Worm (Caenorhabditis elegans) whole organism, L4 larva: ENCODE data around the gene F41F3.3.

Experiments
- D1046.2 ChIP-seq: fragments of 200-800 bp; sonication (Bioruptor generic); IDR thresholded peaks from 2 replicates; pipeline ENCODE4 v1.3.6; 2022; ENCODE audit warnings: missing genetic modification characterization, missing compliant biosample characterization
- F10B5.3 ChIP-seq: sonication (generic microtip); optimal IDR thresholded peaks from 2 replicates; lab custom pipeline; 2016; ENCODE audit warnings: mild to moderate bottlenecking, missing genetic modification characterization, missing compliant biosample characterization
- F44E2.7 ChIP-seq: fragments of 200-800 bp; sonication (Bioruptor generic); IDR thresholded peaks from 2 replicates; pipeline ENCODE4 v2.1.2; 2022; ENCODE audit warnings: missing genetic modification characterization, missing compliant biosample characterization
- F49E8.2 ChIP-seq: sonication (generic microtip); optimal IDR thresholded peaks from 2 replicates; lab custom pipeline; 2016; ENCODE audit warnings: missing compliant biosample characterization, mild to moderate bottlenecking, missing genetic modification characterization, borderline replicate concordance
- T20F7.1 ChIP-seq: fragments of 200-800 bp; sonication (Bioruptor generic); optimal IDR thresholded peaks from 2 replicates; lab custom pipeline; 2018; ENCODE audit warnings: mild to moderate bottlenecking, missing genetic modification characterization, missing compliant biosample characterization
- T26A8.4 ChIP-seq: fragments of 200-800 bp; sonication (Bioruptor generic); IDR thresholded peaks from 2 replicates; pipeline ENCODE4 v1.3.6; 2022; ENCODE audit warnings: missing genetic modification characterization, missing compliant biosample characterization
- Y5F2A.4 ChIP-seq: fragments of 200-800 bp; sonication (Bioruptor generic); optimal IDR thresholded peaks from 2 replicates; lab custom pipeline; 2018; ENCODE audit warnings: mild to moderate bottlenecking, missing genetic modification characterization, missing compliant biosample characterization
- ZK337.2 ChIP-seq: fragments of 200-800 bp; sonication (Bioruptor generic); IDR thresholded peaks from 2 replicates; pipeline ENCODE4 v1.3.6; 2022; ENCODE audit warnings: missing genetic modification reagents, missing genetic modification characterization, missing compliant biosample characterization
- ZK546.5 ChIP-seq, 2 experiments: sonication (generic microtip); optimal IDR thresholded peaks; 2 replicates each; lab custom pipeline; 2017; ENCODE audit warnings: missing biosample characterization in 2 of 2, missing genetic modification characterization in 2 of 2
- aly-2 ChIP-seq: sonication (generic microtip); optimal IDR thresholded peaks from 2 replicates; lab custom pipeline; 2018; ENCODE audit warnings: missing biosample characterization, missing genetic modification characterization
- attf-4 ChIP-seq: sonication (generic microtip); optimal IDR thresholded peaks from 3 replicates; lab custom pipeline; 2017; ENCODE audit warnings: missing biosample characterization, missing genetic modification characterization
- ceh-28 ChIP-seq: fragments of 150-350 bp; optimal IDR thresholded peaks from 2 replicates; lab custom pipeline; 2014; ENCODE audit warnings: missing biosample characterization, missing genetic modification reagents, missing genetic modification characterization
- ceh-44 ChIP-seq: fragments of 200-800 bp; sonication (Bioruptor generic); IDR thresholded peaks from 2 replicates; pipeline ENCODE4 v1.3.6; 2022; ENCODE audit warnings: missing genetic modification reagents, missing genetic modification characterization, missing compliant biosample characterization
- ceh-82 ChIP-seq: sonication (generic microtip); optimal IDR thresholded peaks from 2 replicates; lab custom pipeline; 2017; ENCODE audit warnings: missing biosample characterization, missing genetic modification characterization
- cey-2 ChIP-seq: sonication (generic microtip); optimal IDR thresholded peaks from 3 replicates; lab custom pipeline; 2017; ENCODE audit warnings: missing genetic modification characterization, mild to moderate bottlenecking, missing compliant biosample characterization, antibody characterized with exemption, borderline replicate concordance; ENCODE audit not compliant: insufficient read depth
- daf-12 ChIP-seq: fragments of 150-350 bp; optimal IDR thresholded peaks from 2 replicates; lab custom pipeline; 2014; ENCODE audit warnings: missing biosample characterization, missing genetic modification reagents, missing genetic modification characterization
- daf-16 ChIP-seq, 3 experiments: sonication (generic microtip); optimal IDR thresholded peaks; 2 replicates each; lab custom pipeline; 2016 to 2017; ENCODE audit warnings: missing genetic modification characterization in 3 of 3, missing genetic modification reagents in 3 of 3, mild to moderate bottlenecking in 2 of 3, missing compliant biosample characterization in 2 of 3, missing biosample characterization in 1 of 3, moderate library complexity in 1 of 3
- daf-8 ChIP-seq: fragments of 200-800 bp; sonication (Bioruptor generic); IDR thresholded peaks from 2 replicates; pipeline ENCODE4 v1.3.6; 2022; ENCODE audit warnings: missing genetic modification characterization, missing compliant biosample characterization
- dmd-6 ChIP-seq: fragments of 200-800 bp; sonication (Bioruptor generic); IDR thresholded peaks from 2 replicates; pipeline ENCODE4 v1.3.6; 2022; ENCODE audit warnings: missing genetic modification reagents, missing genetic modification characterization, missing compliant biosample characterization
- dmd-9 ChIP-seq: fragments of 200-800 bp; sonication (Bioruptor generic); IDR thresholded peaks from 2 replicates; pipeline ENCODE4 v1.3.6; 2022; ENCODE audit warnings: missing genetic modification reagents, missing genetic modification characterization, missing compliant biosample characterization
- dpl-1 ChIP-seq: fragments of 150-350 bp; optimal IDR thresholded peaks from 2 replicates; lab custom pipeline; 2014; ENCODE audit warnings: missing biosample characterization, missing genetic modification reagents, missing genetic modification characterization
- duxl-1 ChIP-seq: sonication (generic microtip); optimal IDR thresholded peaks from 2 replicates; lab custom pipeline; 2016; ENCODE audit warnings: mild to moderate bottlenecking, missing genetic modification characterization, moderate library complexity, missing compliant biosample characterization; ENCODE audit not compliant: poor library complexity
- dve-1 ChIP-seq: sonication (generic microtip); optimal IDR thresholded peaks from 2 replicates; lab custom pipeline; 2017; ENCODE audit warnings: antibody characterized with exemption, mild to moderate bottlenecking, missing genetic modification characterization, missing compliant biosample characterization; ENCODE audit not compliant: insufficient read depth
- egl-27 ChIP-seq: sonication (generic microtip); optimal IDR thresholded peaks from 3 replicates; lab custom pipeline; 2017; ENCODE audit warnings: missing biosample characterization, missing genetic modification reagents, missing genetic modification characterization
- fos-1 ChIP-seq: fragments of 150-350 bp; optimal IDR thresholded peaks from 2 replicates; lab custom pipeline; 2014; ENCODE audit warnings: missing biosample characterization, missing genetic modification characterization
- gei-8 ChIP-seq: fragments of 200-800 bp; sonication (Bioruptor generic); optimal IDR thresholded peaks from 2 replicates; lab custom pipeline; 2018; ENCODE audit warnings: mild to moderate bottlenecking, missing genetic modification characterization, missing compliant biosample characterization
- hif-1 ChIP-seq, 2 experiments: sonication (generic microtip); optimal IDR thresholded peaks; 2 replicates each; lab custom pipeline; 2016 to 2017; ENCODE audit warnings: missing compliant biosample characterization in 2 of 2, missing genetic modification characterization in 2 of 2, missing genetic modification reagents in 2 of 2, missing genotype in 2 of 2, mild to moderate bottlenecking in 1 of 2
- hlh-11 ChIP-seq: fragments of 200-800 bp; sonication (Bioruptor generic); optimal IDR thresholded peaks from 2 replicates; lab custom pipeline; 2018; ENCODE audit warnings: mild to moderate bottlenecking, missing genetic modification characterization, missing compliant biosample characterization
- hmg-1.1 ChIP-seq: fragments of 200-800 bp; sonication (Bioruptor generic); IDR thresholded peaks from 2 replicates; pipeline ENCODE4 v1.3.6; 2022; ENCODE audit warnings: missing genetic modification reagents, missing genetic modification characterization, missing compliant biosample characterization
- lin-1 ChIP-seq: fragments of 200-800 bp; sonication (Bioruptor generic); IDR thresholded peaks from 2 replicates; pipeline ENCODE4 v1.3.6; 2022; ENCODE audit warnings: missing genetic modification reagents, missing genetic modification characterization, missing compliant biosample characterization
- lin-15B ChIP-seq: fragments of 150-350 bp; sonication (generic microtip); optimal IDR thresholded peaks from 3 replicates; lab custom pipeline; 2014; ENCODE audit warnings: missing biosample characterization, missing genetic modification characterization
- lin-29 ChIP-seq: fragments of 200-800 bp; sonication (Bioruptor generic); IDR thresholded peaks from 2 replicates; pipeline ENCODE4 v1.3.6; 2022; ENCODE audit warnings: missing genetic modification reagents, missing genetic modification characterization, missing compliant biosample characterization
- lin-39 ChIP-seq: fragments of 150-350 bp; optimal IDR thresholded peaks from 2 replicates; lab custom pipeline; 2014; ENCODE audit warnings: missing biosample characterization, missing genetic modification reagents, missing genetic modification characterization
- madf-9 ChIP-seq: fragments of 200-800 bp; sonication (Bioruptor generic); conservative IDR thresholded peaks from 2 replicates; pipeline ENCODE4 v1.3.6; 2022; ENCODE audit warnings: missing genetic modification reagents, missing genetic modification characterization, missing compliant biosample characterization
- mxl-3 ChIP-seq: fragments of 200-800 bp; sonication (Bioruptor generic); optimal IDR thresholded peaks from 2 replicates; lab custom pipeline; 2018; ENCODE audit warnings: mild to moderate bottlenecking, missing genetic modification characterization, missing compliant biosample characterization
- nhr-11 ChIP-seq: fragments of 150-350 bp; optimal IDR thresholded peaks from 2 replicates; lab custom pipeline; 2014; ENCODE audit warnings: missing biosample characterization, missing genetic modification characterization
- nhr-28 ChIP-seq: fragments of 150-350 bp; optimal IDR thresholded peaks from 2 replicates; lab custom pipeline; 2014; ENCODE audit warnings: missing biosample characterization, missing genetic modification characterization
- nhr-41 ChIP-seq: fragments of 200-800 bp; sonication (Bioruptor generic); IDR thresholded peaks from 2 replicates; pipeline ENCODE4 v1.3.6; 2022; ENCODE audit warnings: missing genetic modification reagents, missing genetic modification characterization, missing compliant biosample characterization
- nhr-77 ChIP-seq: fragments of 150-350 bp; optimal IDR thresholded peaks from 2 replicates; lab custom pipeline; 2014; ENCODE audit warnings: missing biosample characterization, missing genetic modification characterization
- pha-4 ChIP-seq, 2 experiments: fragments of 150-350 bp in 1 of 2; fragments of 200-800 bp in 1 of 2; sonication (Bioruptor generic) in 1 of 2; IDR thresholded peaks in 1 of 2; optimal IDR thresholded peaks in 1 of 2; 2 replicates each; pipeline versions ENCODE4 v1.3.6 to Lab custom; 2014 to 2022; ENCODE audit warnings: missing genetic modification characterization in 2 of 2, missing genetic modification reagents in 2 of 2, missing biosample characterization in 1 of 2, missing compliant biosample characterization in 1 of 2
- php-3 ChIP-seq: fragments of 200-800 bp; sonication (Bioruptor generic); IDR thresholded peaks from 2 replicates; pipeline ENCODE4 v1.3.6; 2022; ENCODE audit warnings: missing genetic modification reagents, missing genetic modification characterization, missing compliant biosample characterization
- pqm-1 ChIP-seq: sonication (generic microtip); optimal IDR thresholded peaks from 2 replicates; lab custom pipeline; 2017; ENCODE audit warnings: missing biosample characterization, missing genetic modification characterization
- rbr-2 ChIP-seq: sonication (generic microtip); optimal IDR thresholded peaks from 2 replicates; lab custom pipeline; 2016; ENCODE audit warnings: missing genotype, missing genetic modification characterization, missing compliant biosample characterization
- sdz-12 ChIP-seq: fragments of 200-800 bp; sonication (Bioruptor generic); optimal IDR thresholded peaks from 2 replicates; lab custom pipeline; 2018; ENCODE audit warnings: mild to moderate bottlenecking, missing genetic modification characterization, missing compliant biosample characterization
- set-16 ChIP-seq: fragments of 200-800 bp; sonication (Bioruptor generic); IDR thresholded peaks from 2 replicates; pipeline ENCODE4 v1.3.6; 2022; ENCODE audit warnings: missing genetic modification reagents, missing genetic modification characterization, missing compliant biosample characterization
- snpc-1.2 ChIP-seq: fragments of 200-800 bp; sonication (Bioruptor generic); IDR thresholded peaks from 2 replicates; pipeline ENCODE4 v1.3.6; 2022; ENCODE audit warnings: missing genetic modification reagents, missing genetic modification characterization, missing compliant biosample characterization
- snpc-4 ChIP-seq: fragments of 150-350 bp; optimal IDR thresholded peaks from 2 replicates; lab custom pipeline; 2014; ENCODE audit warnings: missing biosample characterization, missing genetic modification characterization
- spr-1 ChIP-seq: sonication (generic microtip); optimal IDR thresholded peaks from 2 replicates; lab custom pipeline; 2016; ENCODE audit warnings: mild to moderate bottlenecking, missing genetic modification characterization, missing compliant biosample characterization
- unc-130 ChIP-seq: sonication (generic microtip); optimal IDR thresholded peaks from 2 replicates; lab custom pipeline; 2016; ENCODE audit warnings: missing genetic modification reagents, missing genetic modification characterization, missing compliant biosample characterization
- zfp-3 ChIP-seq: fragments of 200-800 bp; sonication (Bioruptor generic); conservative IDR thresholded peaks from 2 replicates; pipeline ENCODE4 v1.3.6; 2022; ENCODE audit warnings: missing genetic modification reagents, missing genetic modification characterization, missing compliant biosample characterization
- ztf-7 ChIP-seq: fragments of 150-350 bp; optimal IDR thresholded peaks from 2 replicates; lab custom pipeline; 2014; ENCODE audit warnings: missing biosample characterization, missing genetic modification characterization

F41F3.3 gene

DNA sequence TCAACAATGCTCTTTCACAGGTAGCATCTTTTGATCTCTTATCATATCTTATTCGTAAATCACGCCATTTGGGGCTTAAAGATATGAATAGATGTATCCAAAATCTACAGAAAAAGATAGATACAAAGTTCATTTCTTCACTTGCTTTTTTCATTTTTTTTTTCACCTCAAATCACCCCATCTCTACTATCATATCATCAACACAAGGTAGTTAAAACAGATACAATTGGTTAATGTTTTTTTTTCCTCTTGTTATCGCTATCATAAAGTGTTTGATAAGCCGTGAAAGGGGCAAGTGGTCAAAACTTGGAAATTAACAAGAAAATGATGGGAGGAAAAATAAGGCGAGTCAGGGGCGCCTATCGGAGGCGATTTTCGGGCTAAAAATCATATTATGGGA is 17.8 kb downstream of the F41F3.3 start:
- peak; percentile 53; the same call in 1 of the 2 replicates for TF ChIP-seq php-3 (GFP tag; lab: Robert Waterston, UW)
- no peak for TF ChIP-seq ceh-44 (GFP tag; lab: Robert Waterston, UW)
- no peak for TF ChIP-seq dmd-9 (GFP tag; lab: Robert Waterston, UW)
- TF ChIP-seq ceh-82 (tag; lab: Kevin White, UChicago) = no peak
- TF ChIP-seq unc-130 (GFP tag; lab: Kevin White, UChicago) = no peak
- TF ChIP-seq F49E8.2 (tag; lab: Kevin White, UChicago) = no peak
- TF ChIP-seq hmg-1.1 = no peak
- no peak for TF ChIP-seq T26A8.4
- TF ChIP-seq lin-15B (tag; lab: Kevin White, UChicago) = no peak
- TF ChIP-seq F44E2.7 (GFP tag; lab: Robert Waterston, UW) = no peak
- no peak for TF ChIP-seq nhr-11 (tag; lab: Kevin White, UChicago)
- TF ChIP-seq ZK337.2 (GFP tag; lab: Robert Waterston, UW) = no peak
- peak; percentile 26; the same call in 1 of the 2 replicates for TF ChIP-seq dmd-6
- TF ChIP-seq aly-2 = no peak
- TF ChIP-seq gei-8 (GFP tag; lab: Kevin White, UChicago) = no peak
- no peak for TF ChIP-seq sdz-12
- TF ChIP-seq ztf-7 (tag; lab: Kevin White, UChicago) = no peak
- TF ChIP-seq lin-29 (GFP tag; lab: Robert Waterston, UW) = no peak
- no peak for TF ChIP-seq spr-1 (tag; lab: Kevin White, UChicago)
- TF ChIP-seq ceh-28 (tag; lab: Kevin White, UChicago) = no peak
- no peak for TF ChIP-seq rbr-2
- no peak for TF ChIP-seq lin-39
- no peak for TF ChIP-seq hif-1 (tag; optimal IDR thresholded peaks at IDR 0.05; lab: Kevin White, UChicago)
- TF ChIP-seq dve-1 = peak; percentile 73
- TF ChIP-seq F10B5.3 (tag; lab: Kevin White, UChicago) = no peak
- no peak for TF ChIP-seq daf-16 (GFP tag; optimal IDR thresholded peaks at IDR 0.05; lab: Kevin White, UChicago)
- peak; percentile 74 for TF ChIP-seq daf-16 (tag; optimal IDR thresholded peaks at IDR 0.05; lab: Kevin White, UChicago)
- TF ChIP-seq duxl-1 (tag; lab: Kevin White, UChicago) = no peak
- no peak for TF ChIP-seq egl-27 (tag; lab: Kevin White, UChicago)
- TF ChIP-seq mxl-3 (GFP tag; lab: Kevin White, UChicago) = no peak
- TF ChIP-seq snpc-1.2 = no peak
- TF ChIP-seq daf-12 (tag; lab: Kevin White, UChicago) = no peak
- no peak for TF ChIP-seq Y5F2A.4
- TF ChIP-seq attf-4 (tag; lab: Kevin White, UChicago) = no peak
- peak; percentile 88 for TF ChIP-seq nhr-28 (tag; lab: Kevin White, UChicago)
- TF ChIP-seq pha-4 (GFP tag; IDR thresholded peaks at IDR 0.05; lab: Robert Waterston, UW) = no peak
- no peak for TF ChIP-seq pha-4 (tag; optimal IDR thresholded peaks at IDR 0.05; lab: Kevin White, UChicago)
- no peak for TF ChIP-seq daf-8
- no peak for TF ChIP-seq dpl-1 (GFP tag; lab: Kevin White, UChicago)
- TF ChIP-seq T20F7.1 (GFP tag; lab: Kevin White, UChicago) = no peak
- TF ChIP-seq pqm-1 (tag; lab: Kevin White, UChicago) = peak; percentile 66
- TF ChIP-seq nhr-41 (GFP tag; lab: Robert Waterston, UW) = no peak
- peak; percentile 74 for TF ChIP-seq nhr-77 (tag; lab: Kevin White, UChicago)
- TF ChIP-seq ZK546.5 (tag; optimal IDR thresholded peaks at IDR 0.05; lab: Kevin White, UChicago) = no peak
- peak; percentile 50 for TF ChIP-seq hlh-11
- no peak for TF ChIP-seq D1046.2 (GFP tag; lab: Robert Waterston, UW)
- no peak for TF ChIP-seq set-16 (GFP tag; lab: Robert Waterston, UW)
- no peak for TF ChIP-seq madf-9
- TF ChIP-seq fos-1 (tag; lab: Kevin White, UChicago) = no peak
- TF ChIP-seq snpc-4 (tag; lab: Kevin White, UChicago) = no peak
- TF ChIP-seq cey-2 (tag; lab: Kevin White, UChicago) = no peak
- 0 out of 2 replicates have a peak, but pooled peaks have one; percentile 19 for TF ChIP-seq lin-1 (GFP tag; lab: Robert Waterston, UW)
- no peak for TF ChIP-seq zfp-3
